1 fruit fly cellular context compared by ENCODE assay signal in genomic region chr3R:6935810-6936549, dm6.
TF ChIP-seq lines count a peak whose summit lies in the region.

No protein-coding gene starts in this region.

TF ChIP-seq in whole organism, embryonic, 481 proteins besides CTCF, POLR2A, EP300 and RAD21 (continued from another document):
- TF ChIP-seq CG7745 (tag; optimal IDR thresholded peaks at IDR 0.05; lab: Kevin White, UChicago) (no peak), CG12219 (GFP tag; optimal IDR thresholded peaks at IDR 0.05; lab: Kevin White, UChicago) (peak; percentile 72), Trl (optimal IDR thresholded peaks at IDR 0.05; lab: Kevin White, UChicago) (no peak), Trl (GFP tag; optimal IDR thresholded peaks at IDR 0.05; lab: Kevin White, UChicago) (peak; percentile 70), ind (GFP tag; optimal IDR thresholded peaks at IDR 0.05; lab: Kevin White, UChicago) (peak; percentile 63), kay (GFP tag; optimal IDR thresholded peaks at IDR 0.05; lab: Kevin White, UChicago) (peak; percentile 26)
